Fruit fly (Drosophila melanogaster) whole organism, embryonic: Measurements from ENCODE around the gene Sys1.
A peak's percentile ranks its signal among the peaks of the same experiment; 100 is the strongest.

Experiments used
- Bgb ChIP-seq: fragments of 200-800 bp; sonication (Bioruptor generic); IDR thresholded peaks from 2 replicates; pipeline ENCODE4 v1.3.6; 2022; ENCODE audit warnings: missing biosample characterization, missing genetic modification characterization; ENCODE audit not compliant: partially characterized antibody
- Blimp-1 ChIP-seq: fragments of 200-800 bp; sonication (Bioruptor generic); optimal IDR thresholded peaks from 3 replicates; lab custom pipeline; 2018; ENCODE audit warnings: missing biosample characterization, missing genetic modification characterization, mild to moderate bottlenecking, moderate library complexity, missing genetic modification reagents
- CG13624 ChIP-seq: fragments of 200-800 bp; sonication (Bioruptor generic); optimal IDR thresholded peaks from 2 replicates; lab custom pipeline; 2016; ENCODE audit warnings: missing biosample characterization, missing genetic modification characterization
- CG15011 ChIP-seq: fragments of 200-800 bp; sonication (Bioruptor generic); optimal IDR thresholded peaks from 3 replicates; lab custom pipeline; 2018; ENCODE audit warnings: missing biosample characterization, mild to moderate bottlenecking, missing genetic modification characterization
- CG15696 ChIP-seq: fragments of 200-800 bp; sonication (Bioruptor generic); optimal IDR thresholded peaks from 2 replicates; lab custom pipeline; 2019; ENCODE audit warnings: missing biosample characterization, mild to moderate bottlenecking, missing genetic modification characterization, moderate library complexity
- CG17361 ChIP-seq: fragments of 200-800 bp; sonication (Bioruptor generic); IDR thresholded peaks from 3 replicates; pipeline ENCODE4 v1.3.6; 2022; ENCODE audit warnings: missing biosample characterization, missing genetic modification characterization
- CG2129 ChIP-seq: fragments of 200-800 bp; sonication (Bioruptor generic); IDR thresholded peaks from 2 replicates; pipeline ENCODE4 v1.3.6; 2022; ENCODE audit warnings: missing biosample characterization, missing genetic modification characterization; ENCODE audit not compliant: partially characterized antibody
- CG2712 ChIP-seq: fragments of 200-800 bp; optimal IDR thresholded peaks from 3 replicates; lab custom pipeline; 2019; ENCODE audit warnings: missing biosample characterization, mild to moderate bottlenecking, missing genetic modification characterization, moderate library complexity
- CG2875 ChIP-seq: fragments of 200-800 bp; sonication (Bioruptor generic); optimal IDR thresholded peaks from 2 replicates; lab custom pipeline; 2017; ENCODE audit warnings: missing biosample characterization, mild to moderate bottlenecking, missing genetic modification characterization, missing genetic modification reagents
- CG3163 ChIP-seq: fragments of 200-800 bp; sonication (Bioruptor generic); optimal IDR thresholded peaks from 3 replicates; lab custom pipeline; 2016; ENCODE audit warnings: missing biosample characterization, missing genetic modification characterization
- CG4404 ChIP-seq: fragments of 200-800 bp; sonication (Bioruptor generic); IDR thresholded peaks from 2 replicates; pipeline ENCODE4 v1.3.6; 2022; ENCODE audit warnings: missing biosample characterization, missing genetic modification characterization
- CG5245 ChIP-seq: fragments of 200-800 bp; sonication (Bioruptor generic); optimal IDR thresholded peaks from 3 replicates; lab custom pipeline; 2016; ENCODE audit warnings: missing biosample characterization, missing genetic modification characterization
- CG6791 ChIP-seq: fragments of 200-800 bp; sonication (Bioruptor generic); IDR thresholded peaks from 3 replicates; pipeline ENCODE4 v1.3.6; 2022; ENCODE audit warnings: missing biosample characterization, missing genetic modification characterization; ENCODE audit not compliant: partially characterized antibody
- CG7271 ChIP-seq: fragments of 200-800 bp; sonication (Bioruptor generic); optimal IDR thresholded peaks from 2 replicates; lab custom pipeline; 2018; ENCODE audit warnings: missing biosample characterization, mild to moderate bottlenecking, missing genetic modification characterization, moderate library complexity
- CG9876 ChIP-seq: fragments of 200-800 bp; sonication (Bioruptor generic); optimal IDR thresholded peaks from 2 replicates; lab custom pipeline; 2016; ENCODE audit warnings: missing biosample characterization, missing genetic modification characterization
- Chrac-16 ChIP-seq: fragments of 200-800 bp; sonication (Bioruptor generic); optimal IDR thresholded peaks from 3 replicates; lab custom pipeline; 2016; ENCODE audit warnings: missing biosample characterization, missing genetic modification characterization
- Ets65A ChIP-seq: fragments of 200-800 bp; sonication (Bioruptor generic); peaks from one replicate; lab custom pipeline; 2016; ENCODE audit warnings: missing biosample characterization, missing genetic modification characterization
- HLH54F ChIP-seq: fragments of 200-800 bp; sonication (Bioruptor generic); optimal IDR thresholded peaks from 3 replicates; lab custom pipeline; 2016; ENCODE audit warnings: missing biosample characterization, missing genetic modification characterization
- Hr51 ChIP-seq, 2 experiments: fragments of 200-800 bp; sonication (Bioruptor generic); optimal IDR thresholded peaks; 2 replicates in 1 of 2; 3 replicates in 1 of 2; lab custom pipeline; 2016 to 2018; ENCODE audit warnings: missing biosample characterization in 2 of 2, missing genetic modification characterization in 2 of 2, mild to moderate bottlenecking in 1 of 2, moderate library complexity in 1 of 2
- NFAT ChIP-seq: fragments of 200-800 bp; sonication (Bioruptor generic); IDR thresholded peaks from 2 replicates; pipeline ENCODE4 v1.3.6; 2022; ENCODE audit warnings: missing biosample characterization, missing genetic modification characterization
- Nf-YB ChIP-seq: fragments of 200-800 bp; sonication (Bioruptor generic); optimal IDR thresholded peaks from 3 replicates; lab custom pipeline; 2019; ENCODE audit warnings: missing biosample characterization, mild to moderate bottlenecking, missing genetic modification characterization, moderate library complexity
- Pdp1 ChIP-seq, 2 experiments: fragments of 200-800 bp; sonication (Bioruptor generic); optimal IDR thresholded peaks; 3 replicates each; lab custom pipeline; 2016; ENCODE audit warnings: missing biosample characterization in 2 of 2, missing genetic modification characterization in 2 of 2, mild to moderate bottlenecking in 1 of 2, moderate library complexity in 1 of 2
- Rfx ChIP-seq: fragments of 200-800 bp; sonication (Bioruptor generic); IDR thresholded peaks from 2 replicates; pipeline ENCODE4 v1.3.6; 2022; ENCODE audit warnings: missing biosample characterization, missing genetic modification characterization
- Taf1 ChIP-seq: fragments of 200-800 bp; sonication (Bioruptor generic); IDR thresholded peaks from 2 replicates; pipeline ENCODE4 v1.3.6; 2022; ENCODE audit warnings: missing biosample characterization, missing genetic modification characterization
- Xbp1 ChIP-seq: fragments of 200-800 bp; sonication (Bioruptor generic); optimal IDR thresholded peaks from 3 replicates; lab custom pipeline; 2016; ENCODE audit warnings: missing biosample characterization, mild to moderate bottlenecking, missing genetic modification characterization
- amos ChIP-seq: fragments of 200-800 bp; sonication (Bioruptor generic); IDR thresholded peaks from 2 replicates; pipeline ENCODE4 v1.3.6; 2022; ENCODE audit warnings: missing biosample characterization, missing genetic modification characterization; ENCODE audit not compliant: partially characterized antibody
- ase ChIP-seq: fragments of 200-800 bp; sonication (Bioruptor generic); IDR thresholded peaks from 3 replicates; pipeline ENCODE4 v1.3.6; 2022; ENCODE audit warnings: missing biosample characterization, missing genetic modification characterization
- bcd ChIP-seq: fragments of 200-800 bp; sonication (Bioruptor generic); optimal IDR thresholded peaks from 2 replicates; lab custom pipeline; 2017; ENCODE audit warnings: missing biosample characterization, mild to moderate bottlenecking, missing genetic modification characterization
- bsh ChIP-seq, 2 experiments: fragments of 200-800 bp; sonication (Bioruptor generic); optimal IDR thresholded peaks; 2 replicates each; lab custom pipeline; 2017 to 2018; ENCODE audit warnings: mild to moderate bottlenecking in 2 of 2, missing biosample characterization in 2 of 2, missing genetic modification characterization in 2 of 2, moderate library complexity in 1 of 2
- chif ChIP-seq, 2 experiments: fragments of 200-800 bp; sonication (Bioruptor generic); optimal IDR thresholded peaks; 3 replicates each; lab custom pipeline; 2016; ENCODE audit warnings: missing biosample characterization in 2 of 2, missing genetic modification characterization in 2 of 2
- dimm ChIP-seq: fragments of 200-800 bp; sonication (Bioruptor generic); IDR thresholded peaks from 2 replicates; pipeline ENCODE4 v1.3.6; 2022; ENCODE audit warnings: missing biosample characterization, missing genetic modification characterization
- fd102C ChIP-seq: fragments of 200-800 bp; sonication (Bioruptor generic); optimal IDR thresholded peaks from 2 replicates; lab custom pipeline; 2018; ENCODE audit warnings: missing biosample characterization, mild to moderate bottlenecking, missing genetic modification characterization, moderate library complexity
- gt ChIP-seq: fragments of 200-800 bp; sonication (Bioruptor generic); IDR thresholded peaks from 2 replicates; pipeline ENCODE4 v1.3.6; 2022; ENCODE audit warnings: missing biosample characterization, missing genetic modification characterization
- ham ChIP-seq: fragments of 200-800 bp; sonication (Bioruptor generic); IDR thresholded peaks from 2 replicates; pipeline ENCODE4 v1.3.6; 2022; ENCODE audit warnings: missing biosample characterization, missing genetic modification characterization
- inv ChIP-seq: fragments of 200-800 bp; sonication (Bioruptor generic); IDR thresholded peaks from 2 replicates; pipeline ENCODE4 v1.3.6; 2022; ENCODE audit warnings: missing biosample characterization, missing genetic modification characterization; ENCODE audit not compliant: partially characterized antibody
- jigr1 ChIP-seq: fragments of 200-800 bp; sonication (Bioruptor generic); IDR thresholded peaks from 3 replicates; pipeline ENCODE4 v1.3.6; 2022; ENCODE audit warnings: missing biosample characterization, missing genetic modification characterization
- jumu ChIP-seq: fragments of 200-800 bp; sonication (Bioruptor generic); optimal IDR thresholded peaks from 3 replicates; lab custom pipeline; 2016; ENCODE audit warnings: missing biosample characterization, missing genetic modification characterization
- lola ChIP-seq, 3 experiments: fragments of >200 bp in 2 of 3; fragments of 200-800 bp in 1 of 3; sonication (Bioruptor generic) in 1 of 3; optimal IDR thresholded peaks; 2 replicates each; lab custom pipeline; 2017 to 2019; ENCODE audit warnings: missing biosample characterization in 3 of 3, missing genetic modification characterization in 3 of 3, mild to moderate bottlenecking in 1 of 3, moderate library complexity in 1 of 3
- lov ChIP-seq, 2 experiments: fragments of 200-800 bp in 1 of 2; fragments of >200 bp in 1 of 2; sonication (Bioruptor generic) in 1 of 2; IDR thresholded peaks in 1 of 2; optimal IDR thresholded peaks in 1 of 2; 2 replicates in 1 of 2; 3 replicates in 1 of 2; pipeline versions ENCODE4 v1.3.6 to Lab custom; 2017 to 2022; ENCODE audit warnings: missing biosample characterization in 1 of 2, missing genetic modification characterization in 1 of 2
- mirr ChIP-seq: fragments of 200-800 bp; sonication (Bioruptor generic); optimal IDR thresholded peaks from 3 replicates; lab custom pipeline; 2018; ENCODE audit warnings: missing biosample characterization, mild to moderate bottlenecking, missing genetic modification characterization
- repo ChIP-seq: fragments of 200-800 bp; sonication (Bioruptor generic); optimal IDR thresholded peaks from 2 replicates; lab custom pipeline; 2016; ENCODE audit warnings: missing biosample characterization, missing genetic modification characterization
- slbo ChIP-seq: fragments of 200-800 bp; sonication (Bioruptor generic); IDR thresholded peaks from 2 replicates; pipeline ENCODE4 v1.3.6; 2022; ENCODE audit warnings: missing biosample characterization, missing genetic modification characterization
- slou ChIP-seq: fragments of 200-800 bp; sonication (Bioruptor generic); optimal IDR thresholded peaks from 3 replicates; lab custom pipeline; 2016; ENCODE audit warnings: missing biosample characterization, missing genetic modification characterization
- so ChIP-seq: fragments of 200-800 bp; sonication (Bioruptor generic); IDR thresholded peaks from 3 replicates; pipeline ENCODE4 v1.3.6; 2022; ENCODE audit warnings: missing biosample characterization, missing genetic modification characterization
- tll ChIP-seq, 2 experiments: fragments of 200-800 bp in 1 of 2; fragments of >200 bp in 1 of 2; sonication (Bioruptor generic) in 1 of 2; optimal IDR thresholded peaks; 2 replicates each; lab custom pipeline; 2017 to 2019; ENCODE audit warnings: missing biosample characterization in 2 of 2, missing genetic modification characterization in 2 of 2, mild to moderate bottlenecking in 1 of 2, moderate library complexity in 1 of 2
- tx ChIP-seq: fragments of 200-800 bp; sonication (Bioruptor generic); optimal IDR thresholded peaks from 2 replicates; lab custom pipeline; 2016; ENCODE audit warnings: missing biosample characterization, missing genetic modification characterization
- unc-4 ChIP-seq: fragments of 200-800 bp; sonication (Bioruptor generic); IDR thresholded peaks from 2 replicates; pipeline ENCODE4 v1.3.6; 2022; ENCODE audit warnings: missing biosample characterization, missing genetic modification characterization; ENCODE audit not compliant: partially characterized antibody
- vfl ChIP-seq: fragments of 200-800 bp; sonication (Bioruptor generic); optimal IDR thresholded peaks from 2 replicates; lab custom pipeline; 2016; ENCODE audit warnings: missing biosample characterization, missing genetic modification characterization
- zfh1 ChIP-seq: fragments of 200-800 bp; sonication (Bioruptor generic); IDR thresholded peaks from 3 replicates; pipeline ENCODE4 v1.3.6; 2022; ENCODE audit warnings: missing biosample characterization, missing genetic modification characterization

The Sys1 gene

DNA sequence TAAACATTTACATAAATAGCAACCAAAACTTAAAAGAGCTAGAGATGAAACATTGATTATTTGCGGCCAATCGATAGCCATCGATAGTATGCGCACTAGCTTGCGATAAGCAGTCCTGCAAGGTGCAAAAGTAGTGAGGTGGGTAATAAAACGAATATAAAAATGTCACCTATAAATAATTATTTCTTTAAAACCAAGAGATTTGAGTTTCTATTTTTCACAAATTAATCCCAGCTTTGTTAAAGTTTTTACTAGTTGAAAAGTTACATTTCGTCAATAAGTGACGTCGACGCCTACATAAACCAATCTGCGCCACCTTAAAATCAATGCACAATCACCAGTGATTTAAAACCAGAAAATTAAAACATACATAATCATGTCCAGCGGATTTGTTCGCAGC, 1.9 kb upstream of the Sys1 start, which contains the start of the genes Mkk4 and SLIRP2 (continued):
- TF ChIP-seq amos (GFP tag; lab: Robert Waterston, UW) (peak; percentile 92), CG17361 (GFP tag; lab: Robert Waterston, UW) (peak; percentile 100), unc-4 (GFP tag; lab: Robert Waterston, UW) (peak; percentile 82), zfh1 (GFP tag; lab: Robert Waterston, UW) (peak; percentile 99), NFAT (GFP tag; lab: Robert Waterston, UW) (peak; percentile 98), mirr (peak; percentile 97), CG15011 (GFP tag; lab: Kevin White, UChicago) (peak; percentile 98), CG6791 (GFP tag; lab: Robert Waterston, UW) (peak; percentile 84), CG7271 (peak; percentile 97), Nf-YB (peak; percentile 88), Hr51 (GFP tag; optimal IDR thresholded peaks at IDR 0.05; lab: Kevin White, UChicago) (peak; percentile 99), inv (GFP tag; lab: Robert Waterston, UW) (peak; percentile 80), Rfx (GFP tag; lab: Robert Waterston, UW) (peak; percentile 99), bcd (GFP tag; lab: Kevin White, UChicago) (peak; percentile 99), Blimp-1 (GFP tag; lab: Kevin White, UChicago) (peak; percentile 97), CG4404 (GFP tag; lab: Robert Waterston, UW) (peak; percentile 99), CG15696 (tag; lab: Kevin White, UChicago) (peak; percentile 99), CG2129 (GFP tag; lab: Robert Waterston, UW) (peak; percentile 77), Pdp1 (GFP tag; optimal IDR thresholded peaks at IDR 0.05; lab: Kevin White, UChicago) (peak; percentile 99), jumu (GFP tag; lab: Kevin White, UChicago) (peak; percentile 99), Taf1 (GFP tag; lab: Robert Waterston, UW) (peak; percentile 98), ase (GFP tag; lab: Robert Waterston, UW) (peak; percentile 99), CG9876 (GFP tag; lab: Kevin White, UChicago) (peak; percentile 97), fd102C (GFP tag; lab: Kevin White, UChicago) (peak; percentile 95), CG2712 (tag; lab: Kevin White, UChicago) (peak; percentile 99), vfl (GFP tag; lab: Kevin White, UChicago) (peak; percentile 99), slou (GFP tag; lab: Kevin White, UChicago) (peak; percentile 98), lola (GFP tag; optimal IDR thresholded peaks at IDR 0.05; lab: Kevin White, UChicago) (peak in 1 of 3 experiments; percentile 99), HLH54F (GFP tag; lab: Kevin White, UChicago) (peak; percentile 99), dimm (peak; percentile 97), slbo (GFP tag; lab: Robert Waterston, UW) (peak; percentile 99), Chrac-16 (GFP tag; lab: Kevin White, UChicago) (peak; percentile 99), CG13624 (GFP tag; lab: Kevin White, UChicago) (peak; percentile 99), Bgb (GFP tag; lab: Robert Waterston, UW) (peak; percentile 86), bsh (GFP tag; optimal IDR thresholded peaks at IDR 0.05; lab: Kevin White, UChicago) (peak; percentile 95 to 99), so (GFP tag; lab: Robert Waterston, UW) (peak; percentile 99), tx (peak; percentile 99), gt (peak; percentile 98), CG3163 (GFP tag; lab: Kevin White, UChicago) (peak; percentile 92), ham (GFP tag; lab: Robert Waterston, UW) (peak; percentile 97), Ets65A (GFP tag; lab: Kevin White, UChicago) (peak; percentile 100), repo (peak; percentile 98), chif (GFP tag; optimal IDR thresholded peaks at IDR 0.05; lab: Kevin White, UChicago) (peak; percentile 99), CG5245 (peak; percentile 99), Xbp1 (GFP tag; lab: Kevin White, UChicago) (peak; percentile 100), CG2875 (GFP tag; lab: Kevin White, UChicago) (peak; percentile 98), lov (optimal IDR thresholded peaks at IDR 0.05; lab: Kevin White, UChicago) (no peak), lov (GFP tag; IDR thresholded peaks at IDR 0.05; lab: Robert Waterston, UW) (peak; percentile 99), jigr1 (peak; percentile 97), tll (GFP tag; optimal IDR thresholded peaks at IDR 0.05; lab: Kevin White, UChicago) (peak; percentile 71 to 88)
